Worm (Caenorhabditis elegans) whole organism, L4 larva: Measurements from ENCODE around the gene tag-250.

ENCODE experiments used
- F10B5.3 ChIP-seq: sonication (generic microtip); optimal IDR thresholded peaks from 2 replicates; lab custom pipeline; 2016; ENCODE audit warnings: mild to moderate bottlenecking, missing genetic modification characterization, missing compliant biosample characterization
- F26F4.8 ChIP-seq: fragments of 200-800 bp; sonication (Bioruptor generic); conservative IDR thresholded peaks from 2 replicates; pipeline ENCODE4 v1.3.6; 2022; ENCODE audit warnings: missing genetic modification characterization, missing compliant biosample characterization
- F37D6.2 ChIP-seq: sonication (generic microtip); optimal IDR thresholded peaks from 2 replicates; lab custom pipeline; 2016; ENCODE audit warnings: mild to moderate bottlenecking, missing genetic modification characterization, missing compliant biosample characterization
- F44E2.7 ChIP-seq: fragments of 200-800 bp; sonication (Bioruptor generic); IDR thresholded peaks from 2 replicates; pipeline ENCODE4 v2.1.2; 2022; ENCODE audit warnings: missing genetic modification characterization, missing compliant biosample characterization
- F49E8.2 ChIP-seq: sonication (generic microtip); optimal IDR thresholded peaks from 2 replicates; lab custom pipeline; 2016; ENCODE audit warnings: missing compliant biosample characterization, mild to moderate bottlenecking, missing genetic modification characterization, borderline replicate concordance
- T20F7.1 ChIP-seq: fragments of 200-800 bp; sonication (Bioruptor generic); optimal IDR thresholded peaks from 2 replicates; lab custom pipeline; 2018; ENCODE audit warnings: mild to moderate bottlenecking, missing genetic modification characterization, missing compliant biosample characterization
- Y48G9A.11 ChIP-seq: fragments of 200-800 bp; sonication (Bioruptor generic); IDR thresholded peaks from 2 replicates; pipeline ENCODE4 v1.3.6; 2022; ENCODE audit warnings: missing genetic modification reagents, missing genetic modification characterization, missing compliant biosample characterization
- Y75B8A.6 ChIP-seq: fragments of 200-800 bp; sonication (Bioruptor generic); IDR thresholded peaks from 2 replicates; pipeline ENCODE4 v1.3.6; 2022; ENCODE audit warnings: missing genetic modification reagents, missing genetic modification characterization, missing compliant biosample characterization
- ZK337.2 ChIP-seq: fragments of 200-800 bp; sonication (Bioruptor generic); IDR thresholded peaks from 2 replicates; pipeline ENCODE4 v1.3.6; 2022; ENCODE audit warnings: missing genetic modification reagents, missing genetic modification characterization, missing compliant biosample characterization
- aha-1 ChIP-seq: fragments of 150-350 bp; peaks from one replicate; lab custom pipeline; 2014; ENCODE audit warnings: missing biosample characterization, missing genetic modification characterization
- ceh-28 ChIP-seq: fragments of 150-350 bp; optimal IDR thresholded peaks from 2 replicates; lab custom pipeline; 2014; ENCODE audit warnings: missing biosample characterization, missing genetic modification reagents, missing genetic modification characterization
- ceh-62 ChIP-seq: sonication (generic microtip); optimal IDR thresholded peaks from 2 replicates; lab custom pipeline; 2017; ENCODE audit warnings: missing biosample characterization, missing genetic modification characterization
- daf-16 ChIP-seq, 3 experiments: sonication (generic microtip); optimal IDR thresholded peaks; 2 replicates each; lab custom pipeline; 2016 to 2017; ENCODE audit warnings: missing genetic modification characterization in 3 of 3, missing genetic modification reagents in 3 of 3, mild to moderate bottlenecking in 2 of 3, missing compliant biosample characterization in 2 of 3, missing biosample characterization in 1 of 3, moderate library complexity in 1 of 3
- daf-19 ChIP-seq: fragments of 200-800 bp; sonication (Bioruptor generic); conservative IDR thresholded peaks from 2 replicates; pipeline ENCODE4 v1.3.6; 2022; ENCODE audit warnings: missing genetic modification characterization, missing compliant biosample characterization
- dmd-8 ChIP-seq: fragments of 200-800 bp; sonication (Bioruptor generic); IDR thresholded peaks from 2 replicates; pipeline ENCODE4 v1.3.6; 2022; ENCODE audit warnings: missing genetic modification characterization, missing compliant biosample characterization
- dmd-9 ChIP-seq: fragments of 200-800 bp; sonication (Bioruptor generic); IDR thresholded peaks from 2 replicates; pipeline ENCODE4 v1.3.6; 2022; ENCODE audit warnings: missing genetic modification reagents, missing genetic modification characterization, missing compliant biosample characterization
- dpl-1 ChIP-seq: fragments of 150-350 bp; optimal IDR thresholded peaks from 2 replicates; lab custom pipeline; 2014; ENCODE audit warnings: missing biosample characterization, missing genetic modification reagents, missing genetic modification characterization
- dve-1 ChIP-seq: sonication (generic microtip); optimal IDR thresholded peaks from 2 replicates; lab custom pipeline; 2017; ENCODE audit warnings: antibody characterized with exemption, mild to moderate bottlenecking, missing genetic modification characterization, missing compliant biosample characterization; ENCODE audit not compliant: insufficient read depth
- fos-1 ChIP-seq: fragments of 150-350 bp; optimal IDR thresholded peaks from 2 replicates; lab custom pipeline; 2014; ENCODE audit warnings: missing biosample characterization, missing genetic modification characterization
- hif-1 ChIP-seq, 2 experiments: sonication (generic microtip); optimal IDR thresholded peaks; 2 replicates each; lab custom pipeline; 2016 to 2017; ENCODE audit warnings: missing compliant biosample characterization in 2 of 2, missing genetic modification characterization in 2 of 2, missing genetic modification reagents in 2 of 2, missing genotype in 2 of 2, mild to moderate bottlenecking in 1 of 2
- hlh-11 ChIP-seq: fragments of 200-800 bp; sonication (Bioruptor generic); optimal IDR thresholded peaks from 2 replicates; lab custom pipeline; 2018; ENCODE audit warnings: mild to moderate bottlenecking, missing genetic modification characterization, missing compliant biosample characterization
- hlh-30 ChIP-seq: sonication (generic microtip); optimal IDR thresholded peaks from 2 replicates; lab custom pipeline; 2017; ENCODE audit warnings: antibody characterized with exemption, mild to moderate bottlenecking, missing genetic modification characterization, missing compliant biosample characterization; ENCODE audit not compliant: insufficient read depth
- lsy-2 ChIP-seq, 2 experiments: fragments of 150-350 bp in 1 of 2; sonication (generic microtip) in 1 of 2; optimal IDR thresholded peaks; 2 replicates each; lab custom pipeline; 2014 to 2017; ENCODE audit warnings: missing biosample characterization in 2 of 2, missing genetic modification characterization in 2 of 2
- mdl-1 ChIP-seq, 2 experiments: fragments of 150-350 bp in 1 of 2; sonication (generic microtip) in 1 of 2; optimal IDR thresholded peaks; 2 replicates each; lab custom pipeline; 2014 to 2017; ENCODE audit warnings: missing biosample characterization in 2 of 2, missing genetic modification characterization in 2 of 2
- mdt-29 ChIP-seq: fragments of 200-800 bp; sonication (Bioruptor generic); IDR thresholded peaks from 2 replicates; pipeline ENCODE4 v1.3.6; 2022; ENCODE audit warnings: missing genetic modification reagents, missing genetic modification characterization, missing compliant biosample characterization
- mes-2 ChIP-seq: sonication (generic microtip); optimal IDR thresholded peaks from 2 replicates; lab custom pipeline; 2016; ENCODE audit warnings: missing genotype, mild to moderate bottlenecking, missing genetic modification characterization, missing compliant biosample characterization; ENCODE audit not compliant: poor library complexity, severe bottlenecking
- nhr-11 ChIP-seq: fragments of 150-350 bp; optimal IDR thresholded peaks from 2 replicates; lab custom pipeline; 2014; ENCODE audit warnings: missing biosample characterization, missing genetic modification characterization
- nhr-41 ChIP-seq: fragments of 200-800 bp; sonication (Bioruptor generic); IDR thresholded peaks from 2 replicates; pipeline ENCODE4 v1.3.6; 2022; ENCODE audit warnings: missing genetic modification reagents, missing genetic modification characterization, missing compliant biosample characterization
- nhr-48 ChIP-seq: sonication (generic microtip); optimal IDR thresholded peaks from 2 replicates; lab custom pipeline; 2016; ENCODE audit warnings: mild to moderate bottlenecking, missing genetic modification characterization, missing compliant biosample characterization
- pha-4 ChIP-seq, 2 experiments: fragments of 150-350 bp in 1 of 2; fragments of 200-800 bp in 1 of 2; sonication (Bioruptor generic) in 1 of 2; IDR thresholded peaks in 1 of 2; optimal IDR thresholded peaks in 1 of 2; 2 replicates each; pipeline versions ENCODE4 v1.3.6 to Lab custom; 2014 to 2022; ENCODE audit warnings: missing genetic modification characterization in 2 of 2, missing genetic modification reagents in 2 of 2, missing biosample characterization in 1 of 2, missing compliant biosample characterization in 1 of 2
- rbr-2 ChIP-seq: sonication (generic microtip); optimal IDR thresholded peaks from 2 replicates; lab custom pipeline; 2016; ENCODE audit warnings: missing genotype, missing genetic modification characterization, missing compliant biosample characterization
- saeg-2 ChIP-seq: fragments of 200-800 bp; sonication (Bioruptor generic); IDR thresholded peaks from 2 replicates; pipeline ENCODE4 v1.3.6; 2022; ENCODE audit warnings: missing genetic modification reagents, missing genetic modification characterization, missing compliant biosample characterization
- skn-1 ChIP-seq: fragments of 150-350 bp; optimal IDR thresholded peaks from 2 replicates; lab custom pipeline; 2014; ENCODE audit warnings: missing biosample characterization, missing genetic modification characterization
- spr-1 ChIP-seq: sonication (generic microtip); optimal IDR thresholded peaks from 2 replicates; lab custom pipeline; 2016; ENCODE audit warnings: mild to moderate bottlenecking, missing genetic modification characterization, missing compliant biosample characterization
- unc-62 ChIP-seq, 3 experiments: fragments of 150-350 bp in 1 of 3; sonication (generic microtip); optimal IDR thresholded peaks in 2 of 3; peaks in 1 of 3; 1 replicate in 1 of 3; 2 replicates in 2 of 3; lab custom pipeline; 2014 to 2017; ENCODE audit warnings: missing biosample characterization in 3 of 3, missing genetic modification characterization in 3 of 3, missing genetic modification reagents in 3 of 3, missing genotype in 1 of 3
- zag-1 ChIP-seq: fragments of 150-350 bp; optimal IDR thresholded peaks from 2 replicates; lab custom pipeline; 2014; ENCODE audit warnings: missing biosample characterization, missing genetic modification characterization
- zfp-2 ChIP-seq: sonication (generic microtip); optimal IDR thresholded peaks from 2 replicates; lab custom pipeline; 2016; ENCODE audit warnings: mild to moderate bottlenecking, missing genetic modification characterization, missing compliant biosample characterization
- zip-11 ChIP-seq: fragments of 200-800 bp; sonication (Bioruptor generic); IDR thresholded peaks from 2 replicates; pipeline ENCODE4 v1.3.6; 2022; ENCODE audit warnings: missing genetic modification characterization, missing compliant biosample characterization
- zip-2 ChIP-seq: fragments of 150-350 bp; optimal IDR thresholded peaks from 2 replicates; lab custom pipeline; 2014; ENCODE audit warnings: missing biosample characterization, missing genetic modification characterization
- ztf-11 ChIP-seq: fragments of 150-350 bp; optimal IDR thresholded peaks from 2 replicates; lab custom pipeline; 2014; ENCODE audit warnings: missing biosample characterization, missing genetic modification characterization
- ztf-7 ChIP-seq: fragments of 150-350 bp; optimal IDR thresholded peaks from 2 replicates; lab custom pipeline; 2014; ENCODE audit warnings: missing biosample characterization, missing genetic modification characterization

The tag-250 gene

ce11 chrIII:7940819-7941218 lies 16.1 kb upstream of the tag-250 start, which contains the start of gene C29E4.12 (continued):
- TF ChIP-seq zag-1 (tag; lab: Kevin White, UChicago) (no peak), dmd-8 (GFP tag; lab: Robert Waterston, UW) (no peak), F44E2.7 (GFP tag; lab: Robert Waterston, UW) (no peak), ceh-28 (tag; lab: Kevin White, UChicago) (no peak), mes-2 (tag; lab: Kevin White, UChicago) (peak; percentile 77), ztf-11 (no peak), mdl-1 (tag; optimal IDR thresholded peaks at IDR 0.05; lab: Kevin White, UChicago) (no peak), spr-1 (no peak), ceh-62 (tag; lab: Kevin White, UChicago) (no peak), dmd-9 (no peak), Y75B8A.6 (GFP tag; lab: Robert Waterston, UW) (no peak), dpl-1 (GFP tag; lab: Kevin White, UChicago) (peak; percentile 96), nhr-41 (no peak), pha-4 (GFP tag; IDR thresholded peaks at IDR 0.05; lab: Robert Waterston, UW) (no peak), pha-4 (tag; optimal IDR thresholded peaks at IDR 0.05; lab: Kevin White, UChicago) (no peak), fos-1 (tag; lab: Kevin White, UChicago) (no peak), hlh-30 (peak; percentile 79), aha-1 (tag; lab: Kevin White, UChicago) (peak; percentile 62), nhr-11 (tag; lab: Kevin White, UChicago) (peak; percentile 11), ztf-7 (no peak), mdt-29 (GFP tag; lab: Robert Waterston, UW) (no peak), unc-62 (GFP tag; optimal IDR thresholded peaks at IDR 0.05 in 1 of 2; lab: Kevin White, UChicago) (no peak), unc-62 (tag; optimal IDR thresholded peaks at IDR 0.05; lab: Kevin White, UChicago) (no peak), skn-1 (tag; lab: Kevin White, UChicago) (no peak), daf-16 (GFP tag; optimal IDR thresholded peaks at IDR 0.05; lab: Kevin White, UChicago) (no peak), daf-16 (tag; optimal IDR thresholded peaks at IDR 0.05; lab: Kevin White, UChicago) (no peak), lsy-2 (tag; optimal IDR thresholded peaks at IDR 0.05; lab: Kevin White, UChicago) (peak in 1 of 2 experiments; percentile 83), zip-2 (no peak), F49E8.2 (tag; lab: Kevin White, UChicago) (no peak), nhr-48 (tag; lab: Kevin White, UChicago) (no peak), F37D6.2 (no peak), zfp-2 (no peak), daf-19 (GFP tag; lab: Robert Waterston, UW) (no peak), zip-11 (GFP tag; lab: Robert Waterston, UW) (no peak), dve-1 (tag; lab: Kevin White, UChicago) (peak; percentile 26), ZK337.2 (GFP tag; lab: Robert Waterston, UW) (no peak), T20F7.1 (peak; percentile 99), F10B5.3 (no peak), Y48G9A.11 (GFP tag; lab: Robert Waterston, UW) (peak; percentile 94), hlh-11 (no peak), saeg-2 (GFP tag; lab: Robert Waterston, UW) (no peak)

ce11 chrIII:7937548-7937947 lies 12.8 kb upstream of the tag-250 start, which contains the start of gene C29E4.10:
Gene C29E4.10, plus strand, starts transcription at chrIII:7937848.
- no peak for TF ChIP-seq F26F4.8 (GFP tag; lab: Robert Waterston, UW)
- TF ChIP-seq hif-1 (tag; optimal IDR thresholded peaks at IDR 0.05; lab: Kevin White, UChicago) = no peak
- no peak for TF ChIP-seq rbr-2 (tag; lab: Kevin White, UChicago)
- TF ChIP-seq skn-1 (tag; lab: Kevin White, UChicago) = no peak
- TF ChIP-seq, all 104 proteins: peak for 0
